Worm (Caenorhabditis elegans) whole organism, early embryonic: ENCODE data around the gene C27A7.8.
"Not testable (repeated sequence)": the region's sequence is repeated elsewhere in the genome, so short reads cannot be mapped to it uniquely, and the experiment has no call there.

ENCODE experiments used
- F13C5.2 ChIP-seq: sonication (generic microtip); optimal IDR thresholded peaks from 2 replicates; lab custom pipeline; 2017; ENCODE audit warnings: mild to moderate bottlenecking, missing genetic modification characterization, inconsistent platforms, missing compliant biosample characterization
- ama-1 ChIP-seq: fragments of 150-350 bp; optimal IDR thresholded peaks from 2 replicates; lab custom pipeline; 2014
- ceh-36 ChIP-seq: sonication (generic microtip); optimal IDR thresholded peaks from 2 replicates; lab custom pipeline; 2016; ENCODE audit warnings: missing genetic modification characterization, inconsistent platforms, missing compliant biosample characterization
- ets-7 ChIP-seq: sonication (generic microtip); optimal IDR thresholded peaks from 2 replicates; lab custom pipeline; 2016; ENCODE audit warnings: missing genotype, missing genetic modification characterization, missing compliant biosample characterization
- flt-1 ChIP-seq: fragments of 200-800 bp; sonication (Bioruptor generic); IDR thresholded peaks from 2 replicates; pipeline ENCODE4 v1.3.6; 2022; ENCODE audit warnings: missing genetic modification characterization, missing compliant biosample characterization
- hnd-1 ChIP-seq: sonication (generic microtip); optimal IDR thresholded peaks from 2 replicates; lab custom pipeline; 2016; ENCODE audit warnings: missing genetic modification characterization, missing compliant biosample characterization
- pes-1 ChIP-seq: fragments of 200-800 bp; sonication (Bioruptor generic); IDR thresholded peaks from 2 replicates; pipeline ENCODE4 v1.3.6; 2022; ENCODE audit warnings: missing genetic modification reagents, missing genetic modification characterization, missing compliant biosample characterization
- scrt-1 ChIP-seq: fragments of 200-800 bp; sonication (Bioruptor generic); IDR thresholded peaks from 2 replicates; pipeline ENCODE4 v1.3.6; 2022; ENCODE audit warnings: missing genetic modification characterization, missing compliant biosample characterization
- tbx-11 ChIP-seq: fragments of 200-800 bp; sonication (Bioruptor generic); IDR thresholded peaks from 2 replicates; pipeline ENCODE4 v1.3.6; 2022; ENCODE audit warnings: missing genetic modification characterization, missing compliant biosample characterization
- tbx-37 ChIP-seq: fragments of 200-800 bp; sonication (Bioruptor generic); conservative IDR thresholded peaks from 2 replicates; pipeline ENCODE4 v1.3.6; 2022; ENCODE audit warnings: missing genetic modification reagents, missing genetic modification characterization, missing compliant biosample characterization

DNA sequence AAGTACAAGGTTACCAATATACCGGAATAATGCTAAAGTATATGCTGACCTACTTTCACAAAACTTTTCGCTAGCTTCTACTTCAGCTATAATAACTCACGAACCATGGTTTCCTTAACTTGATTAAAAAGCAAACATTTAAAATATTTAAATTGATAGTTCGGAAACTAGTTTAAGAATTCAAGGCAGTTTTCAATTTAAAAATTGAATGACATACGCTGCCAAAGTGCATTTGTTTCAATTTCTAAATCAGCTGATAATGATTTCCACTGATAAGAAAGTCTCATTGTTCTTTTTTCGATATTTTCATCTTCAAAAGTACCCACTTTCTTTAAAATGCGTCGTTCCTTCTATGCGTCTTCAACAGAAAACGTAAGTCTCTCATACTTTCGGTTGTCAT lies 21.8 kb upstream of the C27A7.8 start, which contains the start of gene enpp-1:
- not testable (repeated sequence) for TF ChIP-seq flt-1 (GFP tag; lab: Robert Waterston, UW); tbx-37 (GFP tag; lab: Robert Waterston, UW); ama-1 (lab: Kevin White, UChicago); ets-7; pes-1 (GFP tag; lab: Robert Waterston, UW); F13C5.2 (tag; lab: Kevin White, UChicago); tbx-11 (GFP tag; lab: Robert Waterston, UW); scrt-1; hnd-1; ceh-36 (tag; lab: Kevin White, UChicago)
